Fruit fly (Drosophila melanogaster) whole organism, prepupa: Measurements from ENCODE around the gene mxt.

Experiments
- Blimp-1 ChIP-seq: fragments of 200-800 bp; sonication (Bioruptor generic); optimal IDR thresholded peaks from 3 replicates; lab custom pipeline; 2017; ENCODE audit warnings: missing biosample characterization, missing genetic modification characterization, mild to moderate bottlenecking, moderate library complexity, missing genetic modification reagents
- CG10631 ChIP-seq: fragments of 200-800 bp; sonication (Bioruptor generic); optimal IDR thresholded peaks from 2 replicates; lab custom pipeline; 2016; ENCODE audit warnings: missing biosample characterization, missing genetic modification characterization
- CG11294 ChIP-seq: fragments of 200-800 bp; sonication (Bioruptor generic); IDR thresholded peaks from 2 replicates; pipeline ENCODE4 v1.3.6; 2022; ENCODE audit warnings: missing biosample characterization, missing genetic modification characterization
- CG15336 ChIP-seq: fragments of 200-800 bp; sonication (Bioruptor generic); IDR thresholded peaks from 2 replicates; pipeline ENCODE4 v1.3.6; 2022; ENCODE audit warnings: missing biosample characterization, missing genetic modification characterization
- CG3032 ChIP-seq: fragments of 200-800 bp; optimal IDR thresholded peaks from 2 replicates; lab custom pipeline; 2019; ENCODE audit warnings: missing biosample characterization, mild to moderate bottlenecking, missing genetic modification characterization, moderate library complexity
- CG31627 ChIP-seq: fragments of 200-800 bp; sonication (Bioruptor generic); optimal IDR thresholded peaks from 3 replicates; lab custom pipeline; 2016; ENCODE audit warnings: missing biosample characterization, missing genetic modification characterization
- CG32006 ChIP-seq: fragments of 200-800 bp; sonication (Bioruptor generic); optimal IDR thresholded peaks from 3 replicates; lab custom pipeline; 2017; ENCODE audit warnings: missing biosample characterization, mild to moderate bottlenecking, missing genetic modification characterization
- CG6163 ChIP-seq: fragments of 200-800 bp; sonication (Bioruptor generic); IDR thresholded peaks from 3 replicates; pipeline ENCODE4 v1.3.6; 2022; ENCODE audit warnings: missing biosample characterization, missing genetic modification characterization
- CG6808 ChIP-seq: fragments of 200-800 bp; sonication (Bioruptor generic); optimal IDR thresholded peaks from 3 replicates; lab custom pipeline; 2017; ENCODE audit warnings: missing biosample characterization, missing genetic modification characterization, mild to moderate bottlenecking, moderate library complexity, missing genetic modification reagents
- CG6854 ChIP-seq: fragments of 200-800 bp; sonication (Bioruptor generic); optimal IDR thresholded peaks from 2 replicates; lab custom pipeline; 2017; ENCODE audit warnings: missing biosample characterization, mild to moderate bottlenecking, missing genetic modification characterization
- CG9139 ChIP-seq: fragments of 200-800 bp; sonication (Bioruptor generic); optimal IDR thresholded peaks from 3 replicates; lab custom pipeline; 2017; ENCODE audit warnings: missing biosample characterization, mild to moderate bottlenecking, missing genetic modification characterization
- Eip78C ChIP-seq: fragments of 200-800 bp; sonication (Bioruptor generic); peaks from one replicate; lab custom pipeline; 2016; ENCODE audit warnings: missing biosample characterization, missing genetic modification characterization
- Gug ChIP-seq: fragments of 200-800 bp; sonication (Bioruptor generic); IDR thresholded peaks from 2 replicates; pipeline ENCODE4 v1.3.6; 2022; ENCODE audit warnings: missing biosample characterization, missing genetic modification characterization
- Hr38 ChIP-seq: sonication (Bioruptor generic); optimal IDR thresholded peaks from 2 replicates; lab custom pipeline; 2016; ENCODE audit warnings: missing biosample characterization, missing genetic modification characterization
- Hr4 ChIP-seq: fragments of 200-800 bp; sonication (Bioruptor generic); optimal IDR thresholded peaks from 3 replicates; lab custom pipeline; 2016; ENCODE audit warnings: missing biosample characterization, missing genetic modification characterization
- Lpt ChIP-seq: fragments of 200-800 bp; sonication (Bioruptor generic); optimal IDR thresholded peaks from 3 replicates; lab custom pipeline; 2016; ENCODE audit warnings: missing biosample characterization, missing genetic modification characterization
- Met ChIP-seq: fragments of 200-800 bp; sonication (Bioruptor generic); optimal IDR thresholded peaks from 3 replicates; lab custom pipeline; 2016; ENCODE audit warnings: missing biosample characterization, missing genetic modification characterization
- OdsH ChIP-seq: fragments of 200-800 bp; sonication (Bioruptor generic); optimal IDR thresholded peaks from 3 replicates; lab custom pipeline; 2016; ENCODE audit warnings: missing biosample characterization, missing genetic modification characterization
- Smox ChIP-seq: fragments of 200-800 bp; sonication (Bioruptor generic); optimal IDR thresholded peaks from 3 replicates; lab custom pipeline; 2016; ENCODE audit warnings: missing biosample characterization, missing genetic modification characterization
- Sox102F ChIP-seq: fragments of 200-800 bp; sonication (Bioruptor generic); optimal IDR thresholded peaks from 2 replicates; lab custom pipeline; 2016; ENCODE audit warnings: missing biosample characterization, mild to moderate bottlenecking, missing genetic modification characterization
- achi ChIP-seq: fragments of 200-800 bp; sonication (Bioruptor generic); optimal IDR thresholded peaks from 3 replicates; lab custom pipeline; 2016; ENCODE audit warnings: missing biosample characterization, missing genetic modification characterization
- cyc ChIP-seq: fragments of 200-800 bp; sonication (Bioruptor generic); optimal IDR thresholded peaks from 3 replicates; lab custom pipeline; 2016; ENCODE audit warnings: missing biosample characterization, missing genetic modification characterization
- dsx ChIP-seq: fragments of 200-800 bp; optimal IDR thresholded peaks from 3 replicates; lab custom pipeline; 2019; ENCODE audit warnings: missing biosample characterization, mild to moderate bottlenecking, missing genetic modification characterization, moderate library complexity; ENCODE audit not compliant: poor library complexity, severe bottlenecking
- eg ChIP-seq: fragments of 200-800 bp; sonication (Bioruptor generic); IDR thresholded peaks from 3 replicates; pipeline ENCODE4 v1.3.6; 2022; ENCODE audit warnings: missing biosample characterization, missing genetic modification characterization
- esn ChIP-seq: fragments of 200-800 bp; sonication (Bioruptor generic); optimal IDR thresholded peaks from 2 replicates; lab custom pipeline; 2016; ENCODE audit warnings: missing biosample characterization, mild to moderate bottlenecking, missing genetic modification characterization, moderate library complexity
- fd85E ChIP-seq: fragments of 200-800 bp; sonication (Bioruptor generic); optimal IDR thresholded peaks from 3 replicates; lab custom pipeline; 2016; ENCODE audit warnings: missing biosample characterization, missing genetic modification characterization
- fkh ChIP-seq: fragments of 200-800 bp; sonication (Bioruptor generic); optimal IDR thresholded peaks from 3 replicates; lab custom pipeline; 2017; ENCODE audit warnings: missing biosample characterization, mild to moderate bottlenecking, missing genetic modification characterization, moderate library complexity
- net ChIP-seq: fragments of 200-800 bp; sonication (Bioruptor generic); optimal IDR thresholded peaks from 3 replicates; lab custom pipeline; 2016; ENCODE audit warnings: missing biosample characterization, missing genetic modification characterization
- salr ChIP-seq, 2 experiments: fragments of 200-800 bp; sonication (Bioruptor generic); optimal IDR thresholded peaks; 3 replicates each; lab custom pipeline; 2016 to 2018; ENCODE audit warnings: missing biosample characterization in 2 of 2, missing genetic modification characterization in 2 of 2, mild to moderate bottlenecking in 1 of 2
- spab ChIP-seq: fragments of 200-800 bp; sonication (Bioruptor generic); optimal IDR thresholded peaks from 2 replicates; lab custom pipeline; 2017; ENCODE audit warnings: missing biosample characterization, mild to moderate bottlenecking, missing genetic modification characterization, missing genetic modification reagents
- ss ChIP-seq, 2 experiments: fragments of 200-800 bp; sonication (Bioruptor generic); optimal IDR thresholded peaks; 2 replicates in 1 of 2; 3 replicates in 1 of 2; lab custom pipeline; 2017 to 2018; ENCODE audit warnings: mild to moderate bottlenecking in 2 of 2, missing biosample characterization in 2 of 2, missing genetic modification characterization in 2 of 2, moderate library complexity in 1 of 2
- topi ChIP-seq: fragments of 200-800 bp; sonication (Bioruptor generic); optimal IDR thresholded peaks from 3 replicates; lab custom pipeline; 2016; ENCODE audit warnings: missing biosample characterization, missing genetic modification characterization
- vri ChIP-seq: fragments of 200-800 bp; sonication (Bioruptor generic); optimal IDR thresholded peaks from 3 replicates; lab custom pipeline; 2016; ENCODE audit warnings: missing biosample characterization, mild to moderate bottlenecking, missing genetic modification characterization

The mxt gene

dm6 chr2L:4836193-4836592 lies 10.9 kb downstream of the mxt start:
- TF ChIP-seq Met (no peak), salr (GFP tag; optimal IDR thresholded peaks at IDR 0.05; lab: Kevin White, UChicago) (no peak), fd85E (GFP tag; lab: Kevin White, UChicago) (no peak), Hr38 (no peak), Eip78C (GFP tag; lab: Kevin White, UChicago) (peak; percentile 30), Sox102F (GFP tag; lab: Kevin White, UChicago) (no peak), Blimp-1 (GFP tag; lab: Kevin White, UChicago) (no peak), Lpt (GFP tag; lab: Kevin White, UChicago) (no peak), eg (GFP tag; lab: Robert Waterston, UW) (0 out of 3 replicates have a peak, but pooled peaks have one; percentile 62), CG15336 (GFP tag; lab: Robert Waterston, UW) (peak; percentile 35; the same call in 1 of the 2 replicates), CG9139 (no peak), CG32006 (GFP tag; lab: Kevin White, UChicago) (no peak), fkh (GFP tag; lab: Kevin White, UChicago) (no peak), Hr4 (GFP tag; lab: Kevin White, UChicago) (peak; percentile 12), CG6808 (GFP tag; lab: Kevin White, UChicago) (no peak), net (GFP tag; lab: Kevin White, UChicago) (no peak)

- peak; percentile 6 for TF ChIP-seq Eip78C (GFP tag; lab: Kevin White, UChicago)
- TF ChIP-seq vri = no peak
These were observed 11.9 kb downstream of the mxt start, which contains the start of gene Ir25a for dm6 chr2L:4835091-4835689. Gene Ir25a (minus strand): TSS chr2L:4835300.

dm6 chr2L:4830490-4830889 lies 16.6 kb downstream of the mxt start, which contains the start of gene Fnta:
Gene Fnta (minus strand): TSS chr2L:4830693.
- TF ChIP-seq CG3032 (peak; percentile 4), topi (no peak), CG6854 (GFP tag; lab: Kevin White, UChicago) (peak; percentile 31)

- TF ChIP-seq Eip78C (GFP tag; lab: Kevin White, UChicago) (peak; percentile 67), spab (GFP tag; lab: Kevin White, UChicago) (no peak), fkh (GFP tag; lab: Kevin White, UChicago) (peak; percentile 91), esn (GFP tag; lab: Kevin White, UChicago) (peak; percentile 18), CG9139 (no peak), CG31627 (GFP tag; lab: Kevin White, UChicago) (no peak)
These were observed 18.1 kb downstream of the mxt start for dm6 chr2L:4829040-4829439.

- TF ChIP-seq CG9139 (no peak), CG6163 (GFP tag; lab: Robert Waterston, UW) (no peak), vri (no peak), CG15336 (GFP tag; lab: Robert Waterston, UW) (no peak), ss (GFP tag; optimal IDR thresholded peaks at IDR 0.05; lab: Kevin White, UChicago) (peak in 1 of 2 experiments; percentile 90), CG10631 (GFP tag; lab: Kevin White, UChicago) (no peak), achi (no peak), fkh (GFP tag; lab: Kevin White, UChicago) (no peak), Eip78C (GFP tag; lab: Kevin White, UChicago) (peak; percentile 34), OdsH (no peak), Met (no peak), dsx (GFP tag; lab: Kevin White, UChicago) (no peak), CG11294 (GFP tag; lab: Robert Waterston, UW) (no peak), Hr38 (no peak), Blimp-1 (GFP tag; lab: Kevin White, UChicago) (peak; percentile 6), cyc (GFP tag; lab: Kevin White, UChicago) (no peak), Lpt (GFP tag; lab: Kevin White, UChicago) (no peak), Gug (no peak), eg (GFP tag; lab: Robert Waterston, UW) (no peak), Smox (GFP tag; lab: Kevin White, UChicago) (no peak)
These were observed 21.4 kb downstream of the mxt start for dm6 chr2L:4825695-4826094.
